Fruit fly (Drosophila melanogaster) whole organism, embryonic: ENCODE data around the gene Ran-like.

ENCODE experiments used
- Atf3 ChIP-seq: fragments of 200-800 bp; sonication (Bioruptor generic); optimal IDR thresholded peaks from 3 replicates; lab custom pipeline; 2016; ENCODE audit warnings: missing biosample characterization, missing genetic modification characterization
- Awh ChIP-seq: fragments of 200-800 bp; sonication (Bioruptor generic); IDR thresholded peaks from 2 replicates; pipeline ENCODE4, ENCODE4 v1.3.6; 2022; ENCODE audit warnings: missing biosample characterization, missing genetic modification characterization
- BEAF-32 ChIP-seq: fragments of 200-800 bp; sonication (Bioruptor generic); optimal IDR thresholded peaks from 3 replicates; lab custom pipeline; 2017; ENCODE audit warnings: missing biosample characterization, missing genetic modification characterization, mild to moderate bottlenecking, moderate library complexity, missing genetic modification reagents
- Bgb ChIP-seq: fragments of 200-800 bp; sonication (Bioruptor generic); IDR thresholded peaks from 2 replicates; pipeline ENCODE4 v1.3.6; 2022; ENCODE audit warnings: missing biosample characterization, missing genetic modification characterization; ENCODE audit not compliant: partially characterized antibody
- CG1024 ChIP-seq: fragments of 200-800 bp; sonication (Bioruptor generic); IDR thresholded peaks from 2 replicates; pipeline ENCODE4 v1.3.6; 2022; ENCODE audit warnings: missing biosample characterization, missing genetic modification characterization
- CG10366 ChIP-seq: fragments of 200-800 bp; sonication (Bioruptor generic); IDR thresholded peaks from 2 replicates; pipeline ENCODE4 v1.3.6; 2022; ENCODE audit warnings: missing biosample characterization, missing genetic modification characterization
- CG11085 ChIP-seq: fragments of 200-800 bp; sonication (Bioruptor generic); IDR thresholded peaks from 2 replicates; pipeline ENCODE4 v1.3.6; 2022; ENCODE audit warnings: missing biosample characterization, missing genetic modification characterization
- CG11398 ChIP-seq: fragments of 200-800 bp; sonication (Bioruptor generic); optimal IDR thresholded peaks from 2 replicates; lab custom pipeline; 2016; ENCODE audit warnings: missing biosample characterization, missing genetic modification characterization
- CG17829 ChIP-seq: fragments of 200-800 bp; optimal IDR thresholded peaks from 2 replicates; lab custom pipeline; 2019; ENCODE audit warnings: missing biosample characterization, mild to moderate bottlenecking, missing genetic modification characterization, moderate library complexity
- CG31441 ChIP-seq: fragments of 200-800 bp; sonication (Bioruptor generic); IDR thresholded peaks from 2 replicates; pipeline ENCODE4 v1.3.6; 2022; ENCODE audit warnings: missing biosample characterization, missing genetic modification characterization
- CG3163 ChIP-seq: fragments of 200-800 bp; sonication (Bioruptor generic); optimal IDR thresholded peaks from 3 replicates; lab custom pipeline; 2016; ENCODE audit warnings: missing biosample characterization, missing genetic modification characterization
- CG4282 ChIP-seq: fragments of 200-800 bp; sonication (Bioruptor generic); optimal IDR thresholded peaks from 2 replicates; lab custom pipeline; 2016; ENCODE audit warnings: missing biosample characterization, missing genetic modification characterization
- CG6175 ChIP-seq: fragments of 200-800 bp; sonication (Bioruptor generic); IDR thresholded peaks from 3 replicates; pipeline ENCODE4 v1.3.6; 2022; ENCODE audit warnings: missing biosample characterization, missing genetic modification characterization
- CG6689 ChIP-seq: fragments of 200-800 bp; sonication (Bioruptor generic); IDR thresholded peaks from 2 replicates; pipeline ENCODE4 v1.3.6; 2022; ENCODE audit warnings: missing biosample characterization, missing genetic modification characterization
- CG7357 ChIP-seq: fragments of 200-800 bp; sonication (Bioruptor generic); IDR thresholded peaks from 3 replicates; pipeline ENCODE4 v1.3.6; 2022; ENCODE audit warnings: missing biosample characterization, missing genetic modification characterization
- CG7745 ChIP-seq: fragments of 200-800 bp; sonication (Bioruptor generic); optimal IDR thresholded peaks from 2 replicates; lab custom pipeline; 2018; ENCODE audit warnings: missing biosample characterization, mild to moderate bottlenecking, missing genetic modification characterization, moderate library complexity
- CG8281 ChIP-seq: fragments of 200-800 bp; sonication (Bioruptor generic); optimal IDR thresholded peaks from 2 replicates; lab custom pipeline; 2018; ENCODE audit warnings: missing biosample characterization, mild to moderate bottlenecking, missing genetic modification characterization, moderate library complexity
- CG8290 ChIP-seq, 3 experiments: fragments of 200-800 bp; sonication (Bioruptor generic); optimal IDR thresholded peaks; 2 replicates each; lab custom pipeline; 2016 to 2019; ENCODE audit warnings: missing biosample characterization in 3 of 3, missing genetic modification characterization in 3 of 3, mild to moderate bottlenecking in 2 of 3, moderate library complexity in 1 of 3
- CG8944 ChIP-seq: fragments of 200-800 bp; sonication (Bioruptor generic); optimal IDR thresholded peaks from 3 replicates; lab custom pipeline; 2016; ENCODE audit warnings: missing biosample characterization, missing genetic modification characterization
- CG9727 ChIP-seq: fragments of 200-800 bp; sonication (Bioruptor generic); optimal IDR thresholded peaks from 3 replicates; lab custom pipeline; 2017; ENCODE audit warnings: missing biosample characterization, mild to moderate bottlenecking, missing genetic modification characterization
- CG9932 ChIP-seq: fragments of 200-800 bp; sonication (Bioruptor generic); IDR thresholded peaks from 2 replicates; pipeline ENCODE4 v1.3.6; 2022; ENCODE audit warnings: missing biosample characterization, missing genetic modification characterization
- CTCF ChIP-seq: fragments of 200-800 bp; sonication (Bioruptor generic); optimal IDR thresholded peaks from 2 replicates; lab custom pipeline; 2017; ENCODE audit warnings: missing biosample characterization, mild to moderate bottlenecking, missing genetic modification characterization, moderate library complexity
- Dip3 ChIP-seq: fragments of 200-800 bp; sonication (Bioruptor generic); optimal IDR thresholded peaks from 3 replicates; lab custom pipeline; 2016; ENCODE audit warnings: missing biosample characterization, missing genetic modification characterization
- Dp ChIP-seq: fragments of 200-800 bp; sonication (Bioruptor generic); optimal IDR thresholded peaks from 2 replicates; lab custom pipeline; 2018; ENCODE audit warnings: missing biosample characterization, mild to moderate bottlenecking, missing genetic modification characterization, moderate library complexity
- Fer2 ChIP-seq: fragments of 200-800 bp; sonication (Bioruptor generic); optimal IDR thresholded peaks from 2 replicates; lab custom pipeline; 2018; ENCODE audit warnings: missing biosample characterization, mild to moderate bottlenecking, missing genetic modification characterization, moderate library complexity
- GATAe ChIP-seq: fragments of 200-800 bp; sonication (Bioruptor generic); conservative IDR thresholded peaks from 2 replicates; pipeline ENCODE4 v1.3.6; 2022; ENCODE audit warnings: missing biosample characterization, missing genetic modification characterization
- Hmr ChIP-seq: fragments of 200-800 bp; sonication (Bioruptor generic); optimal IDR thresholded peaks from 3 replicates; lab custom pipeline; 2017; ENCODE audit warnings: mild to moderate bottlenecking, missing biosample characterization, missing genetic modification reagents, missing genetic modification characterization
- Lpt ChIP-seq: fragments of >200 bp; optimal IDR thresholded peaks from 2 replicates; lab custom pipeline; 2018; ENCODE audit warnings: missing biosample characterization, missing genetic modification characterization
- NC2β ChIP-seq: fragments of 200-800 bp; sonication (Bioruptor generic); optimal IDR thresholded peaks from 2 replicates; lab custom pipeline; 2016; ENCODE audit warnings: missing biosample characterization, missing genetic modification characterization
- Nf-YB ChIP-seq: fragments of 200-800 bp; sonication (Bioruptor generic); optimal IDR thresholded peaks from 3 replicates; lab custom pipeline; 2019; ENCODE audit warnings: missing biosample characterization, mild to moderate bottlenecking, missing genetic modification characterization, moderate library complexity
- Rfx ChIP-seq: fragments of 200-800 bp; sonication (Bioruptor generic); IDR thresholded peaks from 2 replicates; pipeline ENCODE4 v1.3.6; 2022; ENCODE audit warnings: missing biosample characterization, missing genetic modification characterization
- Rx ChIP-seq: fragments of 200-800 bp; sonication (Bioruptor generic); IDR thresholded peaks from 2 replicates; pipeline ENCODE4 v1.3.6; 2022; ENCODE audit warnings: missing biosample characterization, missing genetic modification characterization
- Vsx1 ChIP-seq: fragments of 200-800 bp; sonication (Bioruptor generic); optimal IDR thresholded peaks from 2 replicates; lab custom pipeline; 2017; ENCODE audit warnings: missing biosample characterization, mild to moderate bottlenecking, missing genetic modification characterization, missing genetic modification reagents
- ab ChIP-seq: fragments of 200-800 bp; sonication (Bioruptor generic); optimal IDR thresholded peaks from 2 replicates; lab custom pipeline; 2016; ENCODE audit warnings: missing biosample characterization, missing genetic modification characterization
- cg ChIP-seq: fragments of 200-800 bp; sonication (Bioruptor generic); optimal IDR thresholded peaks from 3 replicates; lab custom pipeline; 2019; ENCODE audit warnings: missing biosample characterization, mild to moderate bottlenecking, missing genetic modification characterization, moderate library complexity
- crol ChIP-seq: fragments of 200-800 bp; sonication (Bioruptor generic); IDR thresholded peaks from 2 replicates; pipeline ENCODE4 v1.3.6; 2022; ENCODE audit warnings: missing biosample characterization, missing genetic modification characterization
- ems ChIP-seq: fragments of 200-800 bp; sonication (Bioruptor generic); optimal IDR thresholded peaks from 3 replicates; lab custom pipeline; 2016; ENCODE audit warnings: missing biosample characterization, missing genetic modification characterization
- fd102C ChIP-seq: fragments of 200-800 bp; sonication (Bioruptor generic); optimal IDR thresholded peaks from 2 replicates; lab custom pipeline; 2018; ENCODE audit warnings: missing biosample characterization, mild to moderate bottlenecking, missing genetic modification characterization, moderate library complexity
- fru ChIP-seq: fragments of >200 bp; optimal IDR thresholded peaks from 2 replicates; lab custom pipeline; 2017
- grn ChIP-seq: fragments of 200-800 bp; sonication (Bioruptor generic); optimal IDR thresholded peaks from 3 replicates; lab custom pipeline; 2017; ENCODE audit warnings: missing biosample characterization, missing genetic modification characterization
- gt ChIP-seq: fragments of 200-800 bp; sonication (Bioruptor generic); IDR thresholded peaks from 2 replicates; pipeline ENCODE4 v1.3.6; 2022; ENCODE audit warnings: missing biosample characterization, missing genetic modification characterization
- ind ChIP-seq: fragments of 200-800 bp; sonication (Bioruptor generic); optimal IDR thresholded peaks from 3 replicates; lab custom pipeline; 2016; ENCODE audit warnings: missing biosample characterization, missing genetic modification characterization
- knrl ChIP-seq: fragments of 200-800 bp; sonication (Bioruptor generic); IDR thresholded peaks from 3 replicates; pipeline ENCODE4 v1.3.6; 2022; ENCODE audit warnings: missing biosample characterization, missing genetic modification characterization; ENCODE audit not compliant: partially characterized antibody
- lov ChIP-seq, 2 experiments: fragments of 200-800 bp in 1 of 2; fragments of >200 bp in 1 of 2; sonication (Bioruptor generic) in 1 of 2; IDR thresholded peaks in 1 of 2; optimal IDR thresholded peaks in 1 of 2; 2 replicates in 1 of 2; 3 replicates in 1 of 2; pipeline versions ENCODE4 v1.3.6 to Lab custom; 2017 to 2022; ENCODE audit warnings: missing biosample characterization in 1 of 2, missing genetic modification characterization in 1 of 2
- maf-S ChIP-seq: fragments of 200-800 bp; sonication (Bioruptor generic); optimal IDR thresholded peaks from 2 replicates; lab custom pipeline; 2016; ENCODE audit warnings: missing biosample characterization, missing genetic modification characterization
- mirr ChIP-seq: fragments of 200-800 bp; sonication (Bioruptor generic); optimal IDR thresholded peaks from 3 replicates; lab custom pipeline; 2018; ENCODE audit warnings: missing biosample characterization, mild to moderate bottlenecking, missing genetic modification characterization
- run ChIP-seq: fragments of 200-800 bp; sonication (Bioruptor generic); optimal IDR thresholded peaks from 3 replicates; lab custom pipeline; 2018; ENCODE audit warnings: missing biosample characterization, mild to moderate bottlenecking, missing genetic modification characterization
- shn ChIP-seq: fragments of 200-800 bp; sonication (Bioruptor generic); optimal IDR thresholded peaks from 3 replicates; lab custom pipeline; 2016; ENCODE audit warnings: missing biosample characterization, missing genetic modification characterization
- ssp ChIP-seq: fragments of 200-800 bp; sonication (Bioruptor generic); IDR thresholded peaks from 2 replicates; pipeline ENCODE4 v1.3.6; 2022; ENCODE audit warnings: missing biosample characterization, missing genetic modification characterization
- trem ChIP-seq: fragments of 200-800 bp; optimal IDR thresholded peaks from 3 replicates; lab custom pipeline; 2019; ENCODE audit warnings: missing biosample characterization, mild to moderate bottlenecking, missing genetic modification characterization, moderate library complexity

Gene Ran-like

DNA sequence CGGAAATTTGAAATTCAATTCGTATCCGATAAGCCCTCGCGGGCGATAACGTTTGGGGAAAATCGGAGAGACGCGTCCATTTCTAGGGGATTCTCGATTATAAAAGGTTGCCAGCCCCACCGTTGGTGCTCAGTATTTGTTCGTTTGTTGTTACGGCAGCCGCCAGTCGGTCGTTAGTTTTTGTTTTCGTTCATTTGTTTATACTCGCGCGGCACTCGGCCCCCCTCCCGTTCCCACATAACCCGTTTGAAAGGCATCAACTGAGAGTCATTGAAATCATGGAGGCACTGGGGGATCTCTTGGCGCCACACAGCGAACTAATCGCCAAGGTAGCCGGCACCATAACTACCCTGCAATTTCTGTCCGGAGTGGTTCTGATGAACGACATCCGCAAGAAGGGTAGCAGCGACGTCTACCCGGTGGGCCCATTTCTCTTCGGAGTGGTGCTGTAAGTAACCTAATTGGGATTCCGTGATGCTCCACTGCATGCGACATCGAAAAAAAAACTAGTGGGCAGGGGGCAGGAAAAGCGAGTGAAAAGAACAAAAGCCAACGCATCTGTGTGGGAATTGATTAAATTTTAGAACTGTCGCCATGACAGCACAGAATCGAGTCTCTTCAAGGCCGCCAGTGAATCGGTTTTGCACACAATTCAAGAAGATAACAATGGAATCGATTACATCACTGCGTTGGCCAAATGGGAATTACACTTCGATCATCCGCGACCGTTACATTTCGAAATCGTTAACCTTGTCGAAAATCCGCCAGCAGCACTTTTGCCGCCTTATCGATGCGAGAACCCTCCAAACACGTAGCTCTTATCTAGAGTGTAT is 15.8 kb upstream of the Ran-like start, which contains the start of gene CG7272 (continued):
- TF ChIP-seq CG8281 (tag; lab: Kevin White, UChicago) (no peak), Rfx (peak; percentile 53), CG8944 (GFP tag; lab: Kevin White, UChicago) (no peak), BEAF-32 (GFP tag; lab: Kevin White, UChicago) (peak; percentile 20), Dp (peak; percentile 92), Atf3 (no peak), Dip3 (GFP tag; lab: Kevin White, UChicago) (no peak), Nf-YB (GFP tag; lab: Kevin White, UChicago) (no peak), maf-S (GFP tag; lab: Kevin White, UChicago) (no peak), CG7745 (tag; lab: Kevin White, UChicago) (no peak), CG4282 (GFP tag; lab: Kevin White, UChicago) (no peak), GATAe (GFP tag; lab: Robert Waterston, UW) (no peak; the same call in 1 of the 2 replicates), lov (optimal IDR thresholded peaks at IDR 0.05; lab: Kevin White, UChicago) (no peak), lov (GFP tag; IDR thresholded peaks at IDR 0.05; lab: Robert Waterston, UW) (no peak), trem (tag; lab: Kevin White, UChicago) (peak; percentile 97), knrl (GFP tag; lab: Robert Waterston, UW) (no peak), Lpt (GFP tag; lab: Kevin White, UChicago) (no peak), CG8290 (GFP tag; optimal IDR thresholded peaks at IDR 0.05; lab: Kevin White, UChicago) (no peak), CG8290 (tag; optimal IDR thresholded peaks at IDR 0.05; lab: Kevin White, UChicago) (peak in 1 of 2 experiments; percentile 63), Rx (no peak), Vsx1 (GFP tag; lab: Kevin White, UChicago) (no peak), grn (peak; percentile 14), mirr (GFP tag; lab: Kevin White, UChicago) (peak; percentile 65), NC2β (GFP tag; lab: Kevin White, UChicago) (no peak), run (tag; lab: Kevin White, UChicago) (no peak), cg (GFP tag; lab: Kevin White, UChicago) (no peak), CG6689 (no peak), CG17829 (tag; lab: Kevin White, UChicago) (no peak), Awh (no peak), CG1024 (GFP tag; lab: Robert Waterston, UW) (no peak), Bgb (GFP tag; lab: Robert Waterston, UW) (peak; percentile 68; the same call in 1 of the 2 replicates), CTCF (GFP tag; lab: Kevin White, UChicago) (peak; percentile 23), CG11398 (GFP tag; lab: Kevin White, UChicago) (no peak), CG7357 (GFP tag; lab: Robert Waterston, UW) (no peak), Fer2 (tag; lab: Kevin White, UChicago) (no peak), ind (no peak), gt (GFP tag; lab: Robert Waterston, UW) (no peak), CG10366 (no peak; the same call in 1 of the 2 replicates), fd102C (GFP tag; lab: Kevin White, UChicago) (no peak), ems (no peak), Hmr (peak; percentile 32), fru (no peak), crol (GFP tag; lab: Robert Waterston, UW) (peak; percentile 86), ab (GFP tag; lab: Kevin White, UChicago) (no peak), CG11085 (GFP tag; lab: Robert Waterston, UW) (no peak), ssp (GFP tag; lab: Robert Waterston, UW) (no peak), CG9932 (peak; percentile 36; the same call in 1 of the 2 replicates), CG9727 (GFP tag; lab: Kevin White, UChicago) (no peak), CG3163 (GFP tag; lab: Kevin White, UChicago) (peak; percentile 34), CG6175 (GFP tag; lab: Robert Waterston, UW) (0 out of 3 replicates have a peak, but pooled peaks have one; percentile 22), CG31441 (GFP tag; lab: Robert Waterston, UW) (no peak), shn (GFP tag; lab: Kevin White, UChicago) (no peak)
